Fruit fly (Drosophila melanogaster) whole organism, prepupa: ENCODE measurements around the gene CG15822.
A peak's percentile ranks its signal among the peaks of the same experiment; 100 is the strongest.

ENCODE experiments used
- Blimp-1 ChIP-seq: fragments of 200-800 bp; sonication (Bioruptor generic); optimal IDR thresholded peaks from 3 replicates; lab custom pipeline; 2017; ENCODE audit warnings: missing biosample characterization, missing genetic modification characterization, mild to moderate bottlenecking, moderate library complexity, missing genetic modification reagents
- CG10631 ChIP-seq: fragments of 200-800 bp; sonication (Bioruptor generic); optimal IDR thresholded peaks from 2 replicates; lab custom pipeline; 2016; ENCODE audit warnings: missing biosample characterization, missing genetic modification characterization
- CG10669 ChIP-seq: fragments of 200-800 bp; sonication (Bioruptor generic); optimal IDR thresholded peaks from 3 replicates; lab custom pipeline; 2018; ENCODE audit warnings: missing biosample characterization, mild to moderate bottlenecking, missing genetic modification characterization, moderate library complexity
- CG11294 ChIP-seq: fragments of 200-800 bp; sonication (Bioruptor generic); IDR thresholded peaks from 2 replicates; pipeline ENCODE4 v1.3.6; 2022; ENCODE audit warnings: missing biosample characterization, missing genetic modification characterization
- CG11762 ChIP-seq: fragments of 200-800 bp; sonication (Bioruptor generic); optimal IDR thresholded peaks from 3 replicates; lab custom pipeline; 2016; ENCODE audit warnings: missing biosample characterization, missing genetic modification characterization; ENCODE audit not compliant: insufficient read depth
- CG11902 ChIP-seq: fragments of 200-800 bp; sonication (Bioruptor generic); optimal IDR thresholded peaks from 3 replicates; lab custom pipeline; 2016; ENCODE audit warnings: missing biosample characterization, missing genetic modification characterization
- CG16779 ChIP-seq: fragments of 200-800 bp; sonication (Bioruptor generic); optimal IDR thresholded peaks from 3 replicates; lab custom pipeline; 2017; ENCODE audit warnings: missing biosample characterization, mild to moderate bottlenecking, missing genetic modification characterization
- CG31627 ChIP-seq: fragments of 200-800 bp; sonication (Bioruptor generic); optimal IDR thresholded peaks from 3 replicates; lab custom pipeline; 2016; ENCODE audit warnings: missing biosample characterization, missing genetic modification characterization
- CG32006 ChIP-seq: fragments of 200-800 bp; sonication (Bioruptor generic); optimal IDR thresholded peaks from 3 replicates; lab custom pipeline; 2017; ENCODE audit warnings: missing biosample characterization, mild to moderate bottlenecking, missing genetic modification characterization
- CG34406 ChIP-seq: fragments of 200-800 bp; sonication (Bioruptor generic); optimal IDR thresholded peaks from 3 replicates; lab custom pipeline; 2016; ENCODE audit warnings: missing biosample characterization, missing genetic modification characterization
- CG3919 ChIP-seq: fragments of 200-800 bp; sonication (Bioruptor generic); optimal IDR thresholded peaks from 3 replicates; lab custom pipeline; 2016; ENCODE audit warnings: missing biosample characterization, missing genetic modification characterization
- CG6163 ChIP-seq: fragments of 200-800 bp; sonication (Bioruptor generic); IDR thresholded peaks from 3 replicates; pipeline ENCODE4 v1.3.6; 2022; ENCODE audit warnings: missing biosample characterization, missing genetic modification characterization
- CG6276 ChIP-seq: fragments of 200-800 bp; sonication (Bioruptor generic); optimal IDR thresholded peaks from 2 replicates; lab custom pipeline; 2017; ENCODE audit warnings: missing biosample characterization, mild to moderate bottlenecking, missing genetic modification characterization
- CG6792 ChIP-seq: fragments of 200-800 bp; sonication (Bioruptor generic); optimal IDR thresholded peaks from 3 replicates; lab custom pipeline; 2016; ENCODE audit warnings: missing biosample characterization, missing genetic modification characterization
- CG6808 ChIP-seq: fragments of 200-800 bp; sonication (Bioruptor generic); optimal IDR thresholded peaks from 3 replicates; lab custom pipeline; 2017; ENCODE audit warnings: missing biosample characterization, missing genetic modification characterization, mild to moderate bottlenecking, moderate library complexity, missing genetic modification reagents
- CG6854 ChIP-seq: fragments of 200-800 bp; sonication (Bioruptor generic); optimal IDR thresholded peaks from 2 replicates; lab custom pipeline; 2017; ENCODE audit warnings: missing biosample characterization, mild to moderate bottlenecking, missing genetic modification characterization
- CG8632 ChIP-seq: fragments of 200-800 bp; sonication (Bioruptor generic); optimal IDR thresholded peaks from 3 replicates; lab custom pipeline; 2016; ENCODE audit warnings: missing biosample characterization, missing genetic modification characterization
- CG9139 ChIP-seq: fragments of 200-800 bp; sonication (Bioruptor generic); optimal IDR thresholded peaks from 3 replicates; lab custom pipeline; 2017; ENCODE audit warnings: missing biosample characterization, mild to moderate bottlenecking, missing genetic modification characterization
- Eip75B ChIP-seq: fragments of 200-800 bp; sonication (Bioruptor generic); optimal IDR thresholded peaks from 3 replicates; lab custom pipeline; 2016; ENCODE audit warnings: missing biosample characterization, missing genetic modification characterization
- Eip78C ChIP-seq: fragments of 200-800 bp; sonication (Bioruptor generic); peaks from one replicate; lab custom pipeline; 2016; ENCODE audit warnings: missing biosample characterization, missing genetic modification characterization
- Gug ChIP-seq: fragments of 200-800 bp; sonication (Bioruptor generic); IDR thresholded peaks from 2 replicates; pipeline ENCODE4 v1.3.6; 2022; ENCODE audit warnings: missing biosample characterization, missing genetic modification characterization
- Hr38 ChIP-seq: sonication (Bioruptor generic); optimal IDR thresholded peaks from 2 replicates; lab custom pipeline; 2016; ENCODE audit warnings: missing biosample characterization, missing genetic modification characterization
- Hr39 ChIP-seq: fragments of 200-800 bp; sonication (Bioruptor generic); optimal IDR thresholded peaks from 2 replicates; lab custom pipeline; 2016; ENCODE audit warnings: missing biosample characterization, missing genetic modification characterization
- Hr4 ChIP-seq: fragments of 200-800 bp; sonication (Bioruptor generic); optimal IDR thresholded peaks from 3 replicates; lab custom pipeline; 2016; ENCODE audit warnings: missing biosample characterization, missing genetic modification characterization
- Lpt ChIP-seq: fragments of 200-800 bp; sonication (Bioruptor generic); optimal IDR thresholded peaks from 3 replicates; lab custom pipeline; 2016; ENCODE audit warnings: missing biosample characterization, missing genetic modification characterization
- OdsH ChIP-seq: fragments of 200-800 bp; sonication (Bioruptor generic); optimal IDR thresholded peaks from 3 replicates; lab custom pipeline; 2016; ENCODE audit warnings: missing biosample characterization, missing genetic modification characterization
- Smox ChIP-seq: fragments of 200-800 bp; sonication (Bioruptor generic); optimal IDR thresholded peaks from 3 replicates; lab custom pipeline; 2016; ENCODE audit warnings: missing biosample characterization, missing genetic modification characterization
- Sox102F ChIP-seq: fragments of 200-800 bp; sonication (Bioruptor generic); optimal IDR thresholded peaks from 2 replicates; lab custom pipeline; 2016; ENCODE audit warnings: missing biosample characterization, mild to moderate bottlenecking, missing genetic modification characterization
- Sox14 ChIP-seq: fragments of 200-800 bp; sonication (Bioruptor generic); optimal IDR thresholded peaks from 3 replicates; lab custom pipeline; 2016; ENCODE audit warnings: missing biosample characterization, missing genetic modification characterization
- achi ChIP-seq: fragments of 200-800 bp; sonication (Bioruptor generic); optimal IDR thresholded peaks from 3 replicates; lab custom pipeline; 2016; ENCODE audit warnings: missing biosample characterization, missing genetic modification characterization
- acj6 ChIP-seq: fragments of 200-800 bp; sonication (Bioruptor generic); optimal IDR thresholded peaks from 3 replicates; lab custom pipeline; 2016; ENCODE audit warnings: missing biosample characterization, missing genetic modification characterization
- cyc ChIP-seq: fragments of 200-800 bp; sonication (Bioruptor generic); optimal IDR thresholded peaks from 3 replicates; lab custom pipeline; 2016; ENCODE audit warnings: missing biosample characterization, missing genetic modification characterization
- dac ChIP-seq: fragments of 200-800 bp; sonication (Bioruptor generic); optimal IDR thresholded peaks from 2 replicates; lab custom pipeline; 2017; ENCODE audit warnings: missing biosample characterization, mild to moderate bottlenecking, missing genetic modification characterization
- eg ChIP-seq: fragments of 200-800 bp; sonication (Bioruptor generic); IDR thresholded peaks from 3 replicates; pipeline ENCODE4 v1.3.6; 2022; ENCODE audit warnings: missing biosample characterization, missing genetic modification characterization
- fd59A ChIP-seq: fragments of 200-800 bp; sonication (Bioruptor generic); optimal IDR thresholded peaks from 2 replicates; lab custom pipeline; 2017; ENCODE audit warnings: missing biosample characterization, mild to moderate bottlenecking, missing genetic modification characterization, missing genetic modification reagents
- fd85E ChIP-seq: fragments of 200-800 bp; sonication (Bioruptor generic); optimal IDR thresholded peaks from 3 replicates; lab custom pipeline; 2016; ENCODE audit warnings: missing biosample characterization, missing genetic modification characterization
- fkh ChIP-seq: fragments of 200-800 bp; sonication (Bioruptor generic); optimal IDR thresholded peaks from 3 replicates; lab custom pipeline; 2017; ENCODE audit warnings: missing biosample characterization, mild to moderate bottlenecking, missing genetic modification characterization, moderate library complexity
- lz ChIP-seq: fragments of 200-800 bp; sonication (Bioruptor generic); optimal IDR thresholded peaks from 3 replicates; lab custom pipeline; 2016; ENCODE audit warnings: missing biosample characterization, missing genetic modification characterization
- net ChIP-seq: fragments of 200-800 bp; sonication (Bioruptor generic); optimal IDR thresholded peaks from 3 replicates; lab custom pipeline; 2016; ENCODE audit warnings: missing biosample characterization, missing genetic modification characterization
- pdm3 ChIP-seq: fragments of 200-800 bp; sonication (Bioruptor generic); optimal IDR thresholded peaks from 3 replicates; lab custom pipeline; 2016; ENCODE audit warnings: missing biosample characterization, missing genetic modification characterization
- salr ChIP-seq, 2 experiments: fragments of 200-800 bp; sonication (Bioruptor generic); optimal IDR thresholded peaks; 3 replicates each; lab custom pipeline; 2016 to 2018; ENCODE audit warnings: missing biosample characterization in 2 of 2, missing genetic modification characterization in 2 of 2, mild to moderate bottlenecking in 1 of 2
- ss ChIP-seq, 2 experiments: fragments of 200-800 bp; sonication (Bioruptor generic); optimal IDR thresholded peaks; 2 replicates in 1 of 2; 3 replicates in 1 of 2; lab custom pipeline; 2017 to 2018; ENCODE audit warnings: mild to moderate bottlenecking in 2 of 2, missing biosample characterization in 2 of 2, missing genetic modification characterization in 2 of 2, moderate library complexity in 1 of 2
- svp ChIP-seq: fragments of 200-800 bp; sonication (Bioruptor generic); peaks from one replicate; lab custom pipeline; 2016; ENCODE audit warnings: missing biosample characterization, missing genetic modification characterization
- topi ChIP-seq: fragments of 200-800 bp; sonication (Bioruptor generic); optimal IDR thresholded peaks from 3 replicates; lab custom pipeline; 2016; ENCODE audit warnings: missing biosample characterization, missing genetic modification characterization
- vri ChIP-seq: fragments of 200-800 bp; sonication (Bioruptor generic); optimal IDR thresholded peaks from 3 replicates; lab custom pipeline; 2016; ENCODE audit warnings: missing biosample characterization, mild to moderate bottlenecking, missing genetic modification characterization

CG15822 gene

dm6 chr3L:2162019-2162418 is 1.6 kb downstream of the CG15822 start (continued):
- TF ChIP-seq CG11762 (GFP tag; lab: Kevin White, UChicago), result peak; percentile 83
- peak; percentile 91 for TF ChIP-seq Hr4
- no peak for TF ChIP-seq fkh (GFP tag; lab: Kevin White, UChicago)
- TF ChIP-seq eg, result peak; percentile 97
- peak; percentile 78 for TF ChIP-seq CG10631 (GFP tag; lab: Kevin White, UChicago)
- peak; percentile 94 for TF ChIP-seq CG6276 (GFP tag; lab: Kevin White, UChicago)
- TF ChIP-seq CG8632 (GFP tag; lab: Kevin White, UChicago), result peak; percentile 39
- peak; percentile 82 for TF ChIP-seq achi
- TF ChIP-seq acj6, result peak; percentile 82
- TF ChIP-seq CG32006 (GFP tag; lab: Kevin White, UChicago), result peak; percentile 89
- peak; percentile 1 to 81 for TF ChIP-seq salr (GFP tag; optimal IDR thresholded peaks at IDR 0.05; lab: Kevin White, UChicago)
- peak; percentile 49 to 61 for TF ChIP-seq ss (GFP tag; optimal IDR thresholded peaks at IDR 0.05; lab: Kevin White, UChicago)
- peak; percentile 97 for TF ChIP-seq CG6163 (GFP tag; lab: Robert Waterston, UW)
- peak; percentile 62 for TF ChIP-seq CG6854
- TF ChIP-seq topi (GFP tag; lab: Kevin White, UChicago), result peak; percentile 87
- peak; percentile 91 for TF ChIP-seq Gug
- TF ChIP-seq CG11902 (GFP tag; lab: Kevin White, UChicago), result peak; percentile 79
- peak; percentile 63 for TF ChIP-seq Blimp-1
- peak; percentile 54 for TF ChIP-seq CG34406 (GFP tag; lab: Kevin White, UChicago)
- TF ChIP-seq net, result peak; percentile 73
- TF ChIP-seq CG6792 (GFP tag; lab: Kevin White, UChicago), result peak; percentile 60
- TF ChIP-seq CG6808 (GFP tag; lab: Kevin White, UChicago), result peak; percentile 72
- peak; percentile 54 for TF ChIP-seq vri (GFP tag; lab: Kevin White, UChicago)
- peak; percentile 88 for TF ChIP-seq svp
- peak; percentile 74 for TF ChIP-seq Smox (GFP tag; lab: Kevin White, UChicago)
- peak; percentile 95 for TF ChIP-seq CG3919 (GFP tag; lab: Kevin White, UChicago)
- peak; percentile 81 for TF ChIP-seq Hr39
- peak; percentile 91 for TF ChIP-seq Lpt (GFP tag; lab: Kevin White, UChicago)
- peak; percentile 71 for TF ChIP-seq Eip75B
- peak; percentile 76 for TF ChIP-seq CG31627 (GFP tag; lab: Kevin White, UChicago)
- peak; percentile 89 for TF ChIP-seq CG11294
- TF ChIP-seq lz (GFP tag; lab: Kevin White, UChicago), result peak; percentile 77
- TF ChIP-seq fd59A, result peak; percentile 48
- peak; percentile 44 for TF ChIP-seq CG9139 (GFP tag; lab: Kevin White, UChicago)
- peak; percentile 34 for TF ChIP-seq Hr38 (GFP tag; lab: Kevin White, UChicago)
- TF ChIP-seq fd85E (GFP tag; lab: Kevin White, UChicago), result peak; percentile 69
- peak; percentile 63 for TF ChIP-seq CG16779 (tag; lab: Kevin White, UChicago)

dm6 chr3L:2159817-2160216 is 3.8 kb downstream of the CG15822 start:
- no peak for TF ChIP-seq cyc (GFP tag; lab: Kevin White, UChicago)
- TF ChIP-seq Eip78C, result peak; percentile 32

DNA sequence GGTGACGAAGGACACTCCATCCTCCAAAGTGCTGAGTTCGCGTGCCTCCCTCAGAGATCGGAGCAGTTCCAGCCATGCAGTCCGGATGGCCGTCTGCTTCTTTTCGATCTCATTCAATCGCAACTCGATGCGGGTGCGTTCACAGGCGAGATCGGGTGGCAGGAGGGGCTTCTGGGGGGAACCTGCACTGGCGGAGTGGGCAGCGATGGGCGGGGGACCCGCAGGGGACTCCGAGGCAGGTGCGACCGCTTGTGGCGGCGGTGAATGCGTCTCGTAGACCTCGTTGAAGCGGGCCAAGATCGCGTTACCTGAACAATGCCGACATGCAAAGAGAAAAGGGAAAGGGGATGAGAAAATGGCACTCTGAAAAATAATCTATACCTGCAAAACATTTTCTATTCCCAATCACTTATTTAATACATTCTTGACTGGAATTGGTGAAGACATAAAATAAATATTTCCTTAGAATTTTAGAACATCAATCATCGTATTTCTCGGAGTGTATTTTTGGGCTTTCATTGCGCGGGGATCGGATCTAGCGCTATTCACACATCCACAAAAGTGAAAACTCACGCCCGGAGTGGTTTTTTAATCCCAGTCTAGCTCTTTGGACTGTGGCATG is 4.9 kb downstream of the CG15822 start:
- TF ChIP-seq svp (peak; percentile 55), vri (GFP tag; lab: Kevin White, UChicago) (no peak), salr (GFP tag; optimal IDR thresholded peaks at IDR 0.05; lab: Kevin White, UChicago) (no peak), eg (peak; percentile 69), CG6276 (GFP tag; lab: Kevin White, UChicago) (no peak), ss (GFP tag; optimal IDR thresholded peaks at IDR 0.05; lab: Kevin White, UChicago) (no peak), Sox102F (GFP tag; lab: Kevin White, UChicago) (no peak), fkh (GFP tag; lab: Kevin White, UChicago) (no peak), CG6792 (GFP tag; lab: Kevin White, UChicago) (peak; percentile 3), Eip78C (peak; percentile 70), dac (GFP tag; lab: Kevin White, UChicago) (peak; percentile 32), Hr39 (peak; percentile 21), CG32006 (GFP tag; lab: Kevin White, UChicago) (peak; percentile 69), CG3919 (GFP tag; lab: Kevin White, UChicago) (peak; percentile 22), net (peak; percentile 3), lz (GFP tag; lab: Kevin White, UChicago) (peak; percentile 18), Eip75B (no peak), Gug (0 out of 2 replicates have a peak, but pooled peaks have one; percentile 22), pdm3 (GFP tag; lab: Kevin White, UChicago) (peak; percentile 34), CG6163 (GFP tag; lab: Robert Waterston, UW) (peak; percentile 61; the same call in 1 of the 3 replicates), OdsH (GFP tag; lab: Kevin White, UChicago) (peak; percentile 1), Sox14 (no peak), CG10669 (GFP tag; lab: Kevin White, UChicago) (no peak), CG8632 (GFP tag; lab: Kevin White, UChicago) (no peak), CG11902 (GFP tag; lab: Kevin White, UChicago) (no peak), acj6 (no peak), Hr4 (peak; percentile 56), CG9139 (GFP tag; lab: Kevin White, UChicago) (no peak)
